Worm (Caenorhabditis elegans) whole organism, early embryonic: ENCODE data around the gene srbc-56.

ENCODE experiments used
- B0310.2 ChIP-seq: sonication (generic microtip); optimal IDR thresholded peaks from 2 replicates; lab custom pipeline; 2016; ENCODE audit warnings: mild to moderate bottlenecking, missing genetic modification characterization, missing compliant biosample characterization
- aly-1 ChIP-seq: sonication (generic microtip); optimal IDR thresholded peaks from 2 replicates; lab custom pipeline; 2016; ENCODE audit warnings: missing genetic modification characterization, missing compliant biosample characterization
- ama-1 ChIP-seq: fragments of 150-350 bp; optimal IDR thresholded peaks from 2 replicates; lab custom pipeline; 2014
- ceh-36 ChIP-seq: sonication (generic microtip); optimal IDR thresholded peaks from 2 replicates; lab custom pipeline; 2016; ENCODE audit warnings: missing genetic modification characterization, inconsistent platforms, missing compliant biosample characterization
- ets-7 ChIP-seq: sonication (generic microtip); optimal IDR thresholded peaks from 2 replicates; lab custom pipeline; 2016; ENCODE audit warnings: missing genotype, missing genetic modification characterization, missing compliant biosample characterization
- flt-1 ChIP-seq: fragments of 200-800 bp; sonication (Bioruptor generic); IDR thresholded peaks from 2 replicates; pipeline ENCODE4 v1.3.6; 2022; ENCODE audit warnings: missing genetic modification characterization, missing compliant biosample characterization
- hmbx-1 ChIP-seq: sonication (generic microtip); optimal IDR thresholded peaks from 2 replicates; lab custom pipeline; 2016; ENCODE audit warnings: mild to moderate bottlenecking, missing genetic modification characterization, missing compliant biosample characterization
- hnd-1 ChIP-seq: sonication (generic microtip); optimal IDR thresholded peaks from 2 replicates; lab custom pipeline; 2016; ENCODE audit warnings: missing genetic modification characterization, missing compliant biosample characterization
- pes-1 ChIP-seq: fragments of 200-800 bp; sonication (Bioruptor generic); IDR thresholded peaks from 2 replicates; pipeline ENCODE4 v1.3.6; 2022; ENCODE audit warnings: missing genetic modification reagents, missing genetic modification characterization, missing compliant biosample characterization
- scrt-1 ChIP-seq: fragments of 200-800 bp; sonication (Bioruptor generic); IDR thresholded peaks from 2 replicates; pipeline ENCODE4 v1.3.6; 2022; ENCODE audit warnings: missing genetic modification characterization, missing compliant biosample characterization
- tra-4 ChIP-seq: sonication (generic microtip); optimal IDR thresholded peaks from 2 replicates; lab custom pipeline; 2017; ENCODE audit warnings: missing genetic modification characterization, missing compliant biosample characterization

DNA sequence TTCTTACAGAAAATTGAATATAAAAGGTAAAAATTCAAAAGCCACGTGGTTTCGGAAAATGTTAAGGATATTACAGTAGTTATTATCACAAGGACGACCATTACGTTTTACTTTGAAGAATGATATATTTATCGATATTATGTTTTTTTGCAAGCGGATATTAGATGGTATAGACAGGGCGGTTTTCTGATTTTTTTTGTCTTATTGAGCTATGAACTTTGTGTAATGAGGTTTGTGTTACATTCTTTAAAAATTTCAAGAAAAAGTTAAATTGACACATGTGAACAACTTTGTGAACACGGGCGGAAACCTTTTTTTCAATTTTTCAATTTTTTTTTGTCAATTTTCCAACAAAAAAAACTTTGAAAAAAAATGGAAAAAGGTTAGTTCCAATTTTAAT is 6.6 kb downstream of the srbc-56 start, which contains the start of gene srbc-50:
- TF ChIP-seq B0310.2 (no peak), ama-1 (no peak), ets-7 (tag; lab: Kevin White, UChicago) (no peak), hmbx-1 (tag; lab: Kevin White, UChicago) (no peak), flt-1 (GFP tag; lab: Robert Waterston, UW) (no peak), scrt-1 (GFP tag; lab: Robert Waterston, UW) (no peak), aly-1 (tag; lab: Kevin White, UChicago) (no peak), ceh-36 (tag; lab: Kevin White, UChicago) (no peak), tra-4 (tag; lab: Kevin White, UChicago) (no peak), hnd-1 (tag; lab: Kevin White, UChicago) (no peak), pes-1 (GFP tag; lab: Robert Waterston, UW) (no peak)
